Worm (Caenorhabditis elegans): ENCODE data around the gene bus-2.

Gene bus-2

ce11 chrIV:1727538-1728072 lies 27.9 kb downstream of the bus-2 start (continued):
- peak; percentile 79 for TF ChIP-seq B0336.3 (GFP tag; IDR thresholded peaks at IDR 0.05)
- peak; percentile 14 for TF ChIP-seq athp-1 (tag; optimal IDR thresholded peaks at IDR 0.05)
- no peak for TF ChIP-seq hsf-1 (GFP tag; IDR thresholded peaks at IDR 0.05)
- 0 out of 2 replicates have a peak, but pooled peaks have one; percentile 37 for TF ChIP-seq Y79H2A.3 (GFP tag; conservative IDR thresholded peaks at IDR 0.05)
- no peak for TF ChIP-seq ztf-18 (tag; optimal IDR thresholded peaks at IDR 0.05)
- no peak for TF ChIP-seq zfh-2 (GFP tag; conservative IDR thresholded peaks at IDR 0.05)
- TF ChIP-seq C17E4.6 (GFP tag; IDR thresholded peaks at IDR 0.05), result 0 out of 2 replicates have a peak, but pooled peaks have one; percentile 38
- TF ChIP-seq atf-7 (tag; optimal IDR thresholded peaks at IDR 0.05), result peak; percentile 37
- TF ChIP-seq madf-6 (GFP tag; IDR thresholded peaks at IDR 0.05), result peak; percentile 50; the same call in 1 of the 2 replicates
- TF ChIP-seq F52B5.7 (tag; optimal IDR thresholded peaks at IDR 0.05), result peak; percentile 9
- no peak for TF ChIP-seq F57C9.4 (tag; optimal IDR thresholded peaks at IDR 0.05)
- no peak for TF ChIP-seq madf-10 (tag; optimal IDR thresholded peaks at IDR 0.05)
- no peak for TF ChIP-seq lsy-27 (tag; optimal IDR thresholded peaks at IDR 0.05; ENCODE audit: borderline replicate concordance, insufficient read depth)
- TF ChIP-seq dpff-1 (tag; optimal IDR thresholded peaks at IDR 0.05), result no peak
- TF ChIP-seq sdz-38 (tag; optimal IDR thresholded peaks at IDR 0.05), result no peak
- TF ChIP-seq B0019.2 (GFP tag; conservative IDR thresholded peaks at IDR 0.05), result no peak
- 0 out of 2 replicates have a peak, but pooled peaks have one; percentile 16 for TF ChIP-seq mcd-1 (GFP tag; IDR thresholded peaks at IDR 0.05)

- TF ChIP-seq lin-40 (tag; optimal IDR thresholded peaks at IDR 0.05), result peak; percentile 42
- TF ChIP-seq hmg-1.2 (GFP tag; IDR thresholded peaks at IDR 0.05), result peak; percentile 50; the same call in 1 of the 2 replicates
- no peak for TF ChIP-seq F22D6.2 (tag; optimal IDR thresholded peaks at IDR 0.05)
- TF ChIP-seq lsl-1 (GFP tag; optimal IDR thresholded peaks at IDR 0.05), result peak; percentile 95
- no peak for TF ChIP-seq K12H6.12 (tag; optimal IDR thresholded peaks at IDR 0.05)
- TF ChIP-seq B0261.1 (tag; optimal IDR thresholded peaks at IDR 0.05), result no peak
- no peak for TF ChIP-seq ztf-28 (GFP tag; IDR thresholded peaks at IDR 0.05)
- no peak; the same call in none of the 2 replicates for TF ChIP-seq dox-1 (GFP tag; IDR thresholded peaks at IDR 0.05)
- TF ChIP-seq tlf-1 (GFP tag; optimal IDR thresholded peaks at IDR 0.05), result peak; percentile 77
- TF ChIP-seq rcor-1 (GFP tag; IDR thresholded peaks at IDR 0.05), result peak; percentile 54
- 0 out of 2 replicates have a peak, but pooled peaks have one; percentile 42 for TF ChIP-seq lin-26 (GFP tag; IDR thresholded peaks at IDR 0.05)
- peak; percentile 10; the same call in 1 of the 2 replicates for TF ChIP-seq ztf-6 (GFP tag; IDR thresholded peaks at IDR 0.05)
- TF ChIP-seq zfh-2 (GFP tag; conservative IDR thresholded peaks at IDR 0.05), result peak; percentile 79
- TF ChIP-seq ceh-58 (GFP tag; IDR thresholded peaks at IDR 0.05), result no peak
- TF ChIP-seq F33H1.4 (GFP tag; IDR thresholded peaks at IDR 0.05), result peak; percentile 85
- peak; percentile 30 for TF ChIP-seq tbp1 (GFP tag; optimal IDR thresholded peaks at IDR 0.05)
- TF ChIP-seq madf-6 (GFP tag; IDR thresholded peaks at IDR 0.05), result peak; percentile 93
- TF ChIP-seq ceh-79 (tag; optimal IDR thresholded peaks at IDR 0.05), result no peak
- TF ChIP-seq ceh-100 (GFP tag; IDR thresholded peaks at IDR 0.05), result peak; percentile 80
- peak; percentile 81 for TF ChIP-seq D2030.7 (GFP tag; IDR thresholded peaks at IDR 0.05)
- peak; percentile 73; the same call in 1 of the 2 replicates for TF ChIP-seq B0336.3 (GFP tag; IDR thresholded peaks at IDR 0.05)
- peak; percentile 46 for TF ChIP-seq snpc-1.3 (tag; optimal IDR thresholded peaks at IDR 0.05; ENCODE audit: insufficient read depth)
- TF ChIP-seq bed-1 (GFP tag; IDR thresholded peaks at IDR 0.05), result no peak
- no peak for TF ChIP-seq hlh-26 (GFP tag; conservative IDR thresholded peaks at IDR 0.05)
- TF ChIP-seq madf-3 (GFP tag; IDR thresholded peaks at IDR 0.05), result no peak
- peak; percentile 88 for TF ChIP-seq efl-1 (GFP tag; optimal IDR thresholded peaks at IDR 0.05)
- TF ChIP-seq K11D2.4 (GFP tag; IDR thresholded peaks at IDR 0.05), result no peak
- no peak for TF ChIP-seq atf-7 (tag; optimal IDR thresholded peaks at IDR 0.05)
- peak; percentile 95 for TF ChIP-seq mcd-1 (GFP tag; IDR thresholded peaks at IDR 0.05)
- TF ChIP-seq ztf-22 (GFP tag; optimal IDR thresholded peaks at IDR 0.05), result no peak
- peak in 1 of 3 experiments; percentile 61 for TF ChIP-seq lin-35 (GFP tag; optimal IDR thresholded peaks at IDR 0.05)
- no peak for TF ChIP-seq lsy-27 (tag; optimal IDR thresholded peaks at IDR 0.05; ENCODE audit: borderline replicate concordance, insufficient read depth)
- TF ChIP-seq egrh-3 (GFP tag; IDR thresholded peaks at IDR 0.05), result peak; percentile 86
- peak; percentile 69 for TF ChIP-seq dpl-1 (GFP tag; optimal IDR thresholded peaks at IDR 0.05)
These were observed 38.6 kb downstream of the bus-2 start for ce11 chrIV:1738324-1738730.

Data from whole organism, young adult.